Fruit fly (Drosophila melanogaster) S2 (cell line): ENCODE results near the gene Cp15.

Source experiments
- CG8478 ChIP-seq: fragments of >200 bp; optimal IDR thresholded peaks from 2 replicates; lab custom pipeline; 2018
- CTCF ChIP-seq, 2 experiments: fragments of >200 bp; optimal IDR thresholded peaks; 2 replicates each; lab custom pipeline; 2018

DNA sequence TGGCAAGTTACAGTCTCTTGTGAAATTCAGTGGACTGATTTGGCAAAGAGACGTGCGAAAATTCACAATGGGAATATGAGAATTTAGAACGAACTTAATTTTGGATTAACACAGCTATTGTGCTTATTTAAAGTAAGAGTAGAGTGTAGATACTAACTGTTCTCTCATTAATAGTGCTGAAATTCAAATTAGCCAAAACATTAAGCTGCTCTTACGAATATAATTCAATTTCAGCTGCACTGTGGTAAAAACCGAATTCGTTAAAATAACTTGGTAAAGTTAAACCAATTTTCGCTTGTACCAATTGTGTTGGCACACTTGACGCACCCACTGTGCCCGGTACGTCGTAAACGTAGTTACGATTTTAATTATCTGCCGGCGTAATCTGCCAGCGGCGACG lies 39.6 kb downstream of the Cp15 start:
- no peak for TF ChIP-seq CG8478 (lab: Kevin White, UChicago)
- no peak for TF ChIP-seq CTCF (optimal IDR thresholded peaks at IDR 0.05; lab: Kevin White, UChicago)
